Fruit fly (Drosophila melanogaster): Measurements from ENCODE around the gene CG2113.

The CG2113 gene

dm6 chr3L:3035769-3036583 lies 41.0 kb downstream of the CG2113 start (continued):
- TF ChIP-seq MBD-R2 (GFP tag; IDR thresholded peaks at IDR 0.05) = peak; percentile 23; the same call in 1 of the 2 replicates
- TF ChIP-seq Drgx (GFP tag; IDR thresholded peaks at IDR 0.05) = peak; percentile 73
- peak; percentile 87 for TF ChIP-seq CG6854 (GFP tag; optimal IDR thresholded peaks at IDR 0.05)
- peak; percentile 92 for TF ChIP-seq lab (GFP tag; optimal IDR thresholded peaks at IDR 0.05)
- peak; percentile 44 for TF ChIP-seq tup (GFP tag; optimal IDR thresholded peaks at IDR 0.05)
- peak; percentile 57 for TF ChIP-seq lbe (GFP tag; optimal IDR thresholded peaks at IDR 0.05)
- peak; percentile 90 for TF ChIP-seq grau (tag; optimal IDR thresholded peaks at IDR 0.05)
- peak; percentile 5 for TF ChIP-seq corto (GFP tag; optimal IDR thresholded peaks at IDR 0.05)
- peak; percentile 62 for TF ChIP-seq Six4 (GFP tag; optimal IDR thresholded peaks at IDR 0.05)
- TF ChIP-seq CG14050 (GFP tag; IDR thresholded peaks at IDR 0.05) = peak; percentile 83
- no peak for TF ChIP-seq br (optimal IDR thresholded peaks at IDR 0.05)
- TF ChIP-seq CG8765 (GFP tag; IDR thresholded peaks at IDR 0.05) = peak; percentile 67
- TF ChIP-seq hkb (optimal IDR thresholded peaks at IDR 0.05) = no peak
- TF ChIP-seq hkb (GFP tag; IDR thresholded peaks at IDR 0.05) = peak; percentile 88
- peak; percentile 73 for TF ChIP-seq Vsx1 (GFP tag; optimal IDR thresholded peaks at IDR 0.05)
- TF ChIP-seq CG9215 (GFP tag; IDR thresholded peaks at IDR 0.05) = peak; percentile 43; the same call in 1 of the 2 replicates
- TF ChIP-seq CG7271 (tag; optimal IDR thresholded peaks at IDR 0.05) = peak; percentile 66
- TF ChIP-seq pzg (GFP tag; optimal IDR thresholded peaks at IDR 0.05) = no peak
- peak; percentile 19 for TF ChIP-seq yki (optimal IDR thresholded peaks at IDR 0.05)
- no peak for TF ChIP-seq CG42726 (GFP tag; IDR thresholded peaks at IDR 0.05; ENCODE audit: partially characterized antibody)
- peak; percentile 17; the same call in 1 of the 2 replicates for TF ChIP-seq bowl (GFP tag; IDR thresholded peaks at IDR 0.05)
- TF ChIP-seq twi (tag; optimal IDR thresholded peaks at IDR 0.05) = peak; percentile 77
- no peak for TF ChIP-seq CG6791 (GFP tag; IDR thresholded peaks at IDR 0.05; ENCODE audit: partially characterized antibody)
- TF ChIP-seq sens-2 (GFP tag; IDR thresholded peaks at IDR 0.05) = peak; percentile 70; the same call in 1 of the 2 replicates
- TF ChIP-seq CG10565 (GFP tag; optimal IDR thresholded peaks at IDR 0.05) = peak; percentile 50
- TF ChIP-seq Poxn (GFP tag; IDR thresholded peaks at IDR 0.05) = no peak
- TF ChIP-seq eyg (GFP tag; optimal IDR thresholded peaks at IDR 0.05) = peak; percentile 58
- peak; percentile 17; the same call in 1 of the 2 replicates for TF ChIP-seq hbn (GFP tag; IDR thresholded peaks at IDR 0.05; ENCODE audit: partially characterized antibody)
- TF ChIP-seq amos (GFP tag; IDR thresholded peaks at IDR 0.05; ENCODE audit: partially characterized antibody) = no peak
- peak; percentile 31 for TF ChIP-seq Antp (GFP tag; optimal IDR thresholded peaks at IDR 0.05)
- TF ChIP-seq gsb (GFP tag; IDR thresholded peaks at IDR 0.05) = no peak
- peak; percentile 76 for TF ChIP-seq CG10431 (GFP tag; optimal IDR thresholded peaks at IDR 0.05)
- peak; percentile 92 for TF ChIP-seq CG8924 (tag; optimal IDR thresholded peaks at IDR 0.05)
- no peak for TF ChIP-seq Rx (GFP tag; IDR thresholded peaks at IDR 0.05)
- TF ChIP-seq pfk (GFP tag; optimal IDR thresholded peaks at IDR 0.05) = peak; percentile 9
- no peak for TF ChIP-seq CG1832 (GFP tag; optimal IDR thresholded peaks at IDR 0.05)
- TF ChIP-seq fd3F (GFP tag; optimal IDR thresholded peaks at IDR 0.05) = peak; percentile 79
- TF ChIP-seq H2.0 (GFP tag; IDR thresholded peaks at IDR 0.05) = peak; percentile 74
- peak; percentile 85 for TF ChIP-seq nerfin-1 (tag; optimal IDR thresholded peaks at IDR 0.05)
- peak; percentile 51 for TF ChIP-seq CG31388 (GFP tag; optimal IDR thresholded peaks at IDR 0.05)
- no peak for TF ChIP-seq prd (optimal IDR thresholded peaks at IDR 0.05)
- TF ChIP-seq prd (GFP tag; IDR thresholded peaks at IDR 0.05) = peak; percentile 77
- peak; percentile 56 for TF ChIP-seq CG31365 (tag; optimal IDR thresholded peaks at IDR 0.05)
- peak; percentile 90 for TF ChIP-seq Atf6 (GFP tag; IDR thresholded peaks at IDR 0.05)
- TF ChIP-seq lmd (GFP tag; IDR thresholded peaks at IDR 0.05) = peak; percentile 72
- peak; percentile 78 for TF ChIP-seq Spps (tag; optimal IDR thresholded peaks at IDR 0.05)
- peak; percentile 51 for TF ChIP-seq CG17802 (tag; optimal IDR thresholded peaks at IDR 0.05)
- no peak for TF ChIP-seq HmgD (GFP tag; optimal IDR thresholded peaks at IDR 0.05)
- TF ChIP-seq CHES-1-like (GFP tag; optimal IDR thresholded peaks at IDR 0.05) = peak; percentile 65
- TF ChIP-seq rib (GFP tag; IDR thresholded peaks at IDR 0.05) = peak; percentile 28; the same call in 1 of the 2 replicates

Data from whole organism, embryonic.